Fruit fly (Drosophila melanogaster) whole organism, embryonic: ENCODE measurements around the gene mus201.

Experiments
- ATbp ChIP-seq: fragments of 200-800 bp; sonication (Bioruptor generic); optimal IDR thresholded peaks from 2 replicates; lab custom pipeline; 2017; ENCODE audit warnings: missing biosample characterization, mild to moderate bottlenecking, missing genetic modification characterization, missing genetic modification reagents
- Ada2b ChIP-seq: fragments of 200-800 bp; sonication (Bioruptor generic); IDR thresholded peaks from 2 replicates; pipeline ENCODE4 v1.3.6; 2022; ENCODE audit warnings: missing biosample characterization, missing genetic modification characterization
- CG10321 ChIP-seq: fragments of 200-800 bp; sonication (Bioruptor generic); IDR thresholded peaks from 2 replicates; pipeline ENCODE4 v1.3.6; 2022; ENCODE audit warnings: missing biosample characterization, missing genetic modification characterization
- CG10959 ChIP-seq: fragments of 200-800 bp; sonication (Bioruptor generic); IDR thresholded peaks from 2 replicates; pipeline ENCODE4 v1.3.6; 2022; ENCODE audit warnings: missing biosample characterization, missing genetic modification characterization
- CG12155 ChIP-seq: fragments of 200-800 bp; sonication (Bioruptor generic); optimal IDR thresholded peaks from 3 replicates; lab custom pipeline; 2016; ENCODE audit warnings: missing biosample characterization, missing genetic modification characterization
- CG13894 ChIP-seq: fragments of 200-800 bp; sonication (Bioruptor generic); optimal IDR thresholded peaks from 3 replicates; lab custom pipeline; 2018; ENCODE audit warnings: missing biosample characterization, mild to moderate bottlenecking, missing genetic modification characterization, moderate library complexity
- CG14710 ChIP-seq: fragments of 200-800 bp; sonication (Bioruptor generic); optimal IDR thresholded peaks from 3 replicates; lab custom pipeline; 2019; ENCODE audit warnings: missing biosample characterization, mild to moderate bottlenecking, missing genetic modification characterization, moderate library complexity
- CG14965 ChIP-seq: fragments of 200-800 bp; sonication (Bioruptor generic); optimal IDR thresholded peaks from 2 replicates; lab custom pipeline; 2016; ENCODE audit warnings: missing biosample characterization, missing genetic modification characterization, borderline replicate concordance
- CG15601 ChIP-seq: fragments of 200-800 bp; sonication (Bioruptor generic); optimal IDR thresholded peaks from 3 replicates; lab custom pipeline; 2019; ENCODE audit warnings: missing biosample characterization, mild to moderate bottlenecking, missing genetic modification characterization, moderate library complexity
- CG17361 ChIP-seq: fragments of 200-800 bp; sonication (Bioruptor generic); IDR thresholded peaks from 3 replicates; pipeline ENCODE4 v1.3.6; 2022; ENCODE audit warnings: missing biosample characterization, missing genetic modification characterization
- CG17829 ChIP-seq: fragments of 200-800 bp; optimal IDR thresholded peaks from 2 replicates; lab custom pipeline; 2019; ENCODE audit warnings: missing biosample characterization, mild to moderate bottlenecking, missing genetic modification characterization, moderate library complexity
- CG31224 ChIP-seq: fragments of 200-800 bp; sonication (Bioruptor generic); IDR thresholded peaks from 2 replicates; pipeline ENCODE4 v1.3.6; 2022; ENCODE audit warnings: missing biosample characterization, missing genetic modification characterization
- CG4707 ChIP-seq: fragments of 200-800 bp; sonication (Bioruptor generic); optimal IDR thresholded peaks from 2 replicates; lab custom pipeline; 2018; ENCODE audit warnings: missing biosample characterization, mild to moderate bottlenecking, missing genetic modification characterization, moderate library complexity
- CG7271 ChIP-seq: fragments of 200-800 bp; sonication (Bioruptor generic); optimal IDR thresholded peaks from 2 replicates; lab custom pipeline; 2018; ENCODE audit warnings: missing biosample characterization, mild to moderate bottlenecking, missing genetic modification characterization, moderate library complexity
- CG7839 ChIP-seq: fragments of 200-800 bp; sonication (Bioruptor generic); optimal IDR thresholded peaks from 3 replicates; lab custom pipeline; 2018; ENCODE audit warnings: missing biosample characterization, mild to moderate bottlenecking, missing genetic modification characterization, moderate library complexity
- CG8089 ChIP-seq: fragments of 200-800 bp; sonication (Bioruptor generic); optimal IDR thresholded peaks from 3 replicates; lab custom pipeline; 2016; ENCODE audit warnings: missing biosample characterization, missing genetic modification characterization
- CG8281 ChIP-seq: fragments of 200-800 bp; sonication (Bioruptor generic); optimal IDR thresholded peaks from 2 replicates; lab custom pipeline; 2018; ENCODE audit warnings: missing biosample characterization, mild to moderate bottlenecking, missing genetic modification characterization, moderate library complexity
- CG9727 ChIP-seq: fragments of 200-800 bp; sonication (Bioruptor generic); optimal IDR thresholded peaks from 3 replicates; lab custom pipeline; 2017; ENCODE audit warnings: missing biosample characterization, mild to moderate bottlenecking, missing genetic modification characterization
- Chrac-16 ChIP-seq: fragments of 200-800 bp; sonication (Bioruptor generic); optimal IDR thresholded peaks from 3 replicates; lab custom pipeline; 2016; ENCODE audit warnings: missing biosample characterization, missing genetic modification characterization
- Dp ChIP-seq: fragments of 200-800 bp; sonication (Bioruptor generic); optimal IDR thresholded peaks from 2 replicates; lab custom pipeline; 2018; ENCODE audit warnings: missing biosample characterization, mild to moderate bottlenecking, missing genetic modification characterization, moderate library complexity
- Dref ChIP-seq: fragments of 200-800 bp; sonication (Bioruptor generic); IDR thresholded peaks from 2 replicates; pipeline ENCODE4 v1.3.6; 2022; ENCODE audit warnings: missing biosample characterization, missing genetic modification characterization
- Fer1 ChIP-seq: fragments of 200-800 bp; sonication (Bioruptor generic); optimal IDR thresholded peaks from 2 replicates; lab custom pipeline; 2017; ENCODE audit warnings: missing biosample characterization, mild to moderate bottlenecking, missing genetic modification characterization
- Fer3 ChIP-seq: fragments of 200-800 bp; sonication (Bioruptor generic); optimal IDR thresholded peaks from 2 replicates; lab custom pipeline; 2018; ENCODE audit warnings: missing biosample characterization, mild to moderate bottlenecking, missing genetic modification characterization, moderate library complexity
- Hmx ChIP-seq: fragments of 200-800 bp; sonication (Bioruptor generic); optimal IDR thresholded peaks from 2 replicates; lab custom pipeline; 2016; ENCODE audit warnings: missing biosample characterization, missing genetic modification characterization
- Hr51 ChIP-seq, 2 experiments: fragments of 200-800 bp; sonication (Bioruptor generic); optimal IDR thresholded peaks; 2 replicates in 1 of 2; 3 replicates in 1 of 2; lab custom pipeline; 2016 to 2018; ENCODE audit warnings: missing biosample characterization in 2 of 2, missing genetic modification characterization in 2 of 2, mild to moderate bottlenecking in 1 of 2, moderate library complexity in 1 of 2
- Nf-YA ChIP-seq: fragments of 200-800 bp; sonication (Bioruptor generic); IDR thresholded peaks from 2 replicates; pipeline ENCODE4 v1.3.6; 2022; ENCODE audit warnings: missing biosample characterization, missing genetic modification characterization
- NfI ChIP-seq: fragments of 200-800 bp; sonication (Bioruptor generic); optimal IDR thresholded peaks from 3 replicates; lab custom pipeline; 2018; ENCODE audit warnings: missing biosample characterization, mild to moderate bottlenecking, missing genetic modification characterization, moderate library complexity
- Optix ChIP-seq: fragments of 200-800 bp; sonication (Bioruptor generic); IDR thresholded peaks from 3 replicates; pipeline ENCODE4 v1.3.6; 2022; ENCODE audit warnings: missing biosample characterization, missing genetic modification characterization
- PHDP ChIP-seq: fragments of 200-800 bp; sonication (Bioruptor generic); optimal IDR thresholded peaks from 3 replicates; lab custom pipeline; 2018; ENCODE audit warnings: missing biosample characterization, mild to moderate bottlenecking, missing genetic modification characterization, moderate library complexity
- Sry-β ChIP-seq: fragments of 200-800 bp; sonication (Bioruptor generic); optimal IDR thresholded peaks from 2 replicates; lab custom pipeline; 2018; ENCODE audit warnings: missing biosample characterization, mild to moderate bottlenecking, missing genetic modification characterization, moderate library complexity
- Sry-δ ChIP-seq: fragments of 200-800 bp; sonication (Bioruptor generic); optimal IDR thresholded peaks from 2 replicates; lab custom pipeline; 2016; ENCODE audit warnings: missing biosample characterization, missing genetic modification characterization
- TFAM ChIP-seq: fragments of 200-800 bp; sonication (Bioruptor generic); optimal IDR thresholded peaks from 2 replicates; lab custom pipeline; 2017; ENCODE audit warnings: missing biosample characterization, missing genetic modification characterization, inconsistent platforms
- Trl ChIP-seq, 3 experiments: fragments of >200 bp in 2 of 3; fragments of 200-800 bp in 1 of 3; sonication (Bioruptor generic) in 1 of 3; optimal IDR thresholded peaks; 2 replicates in 1 of 3; 3 replicates in 2 of 3; lab custom pipeline; 2016 to 2017; ENCODE audit warnings: missing biosample characterization in 1 of 3, missing genetic modification characterization in 1 of 3
- ab ChIP-seq: fragments of 200-800 bp; sonication (Bioruptor generic); optimal IDR thresholded peaks from 2 replicates; lab custom pipeline; 2016; ENCODE audit warnings: missing biosample characterization, missing genetic modification characterization
- btn ChIP-seq: fragments of 200-800 bp; sonication (Bioruptor generic); optimal IDR thresholded peaks from 2 replicates; lab custom pipeline; 2016; ENCODE audit warnings: missing biosample characterization, missing genetic modification characterization
- cwo ChIP-seq: fragments of 200-800 bp; sonication (Bioruptor generic); optimal IDR thresholded peaks from 3 replicates; lab custom pipeline; 2017; ENCODE audit warnings: missing biosample characterization, missing genetic modification characterization, mild to moderate bottlenecking, moderate library complexity, missing genetic modification reagents
- fd96Cb ChIP-seq: fragments of 200-800 bp; sonication (Bioruptor generic); optimal IDR thresholded peaks from 2 replicates; lab custom pipeline; 2018; ENCODE audit warnings: missing biosample characterization, mild to moderate bottlenecking, missing genetic modification characterization, moderate library complexity
- fru ChIP-seq: fragments of >200 bp; optimal IDR thresholded peaks from 2 replicates; lab custom pipeline; 2017
- her ChIP-seq: fragments of 200-800 bp; sonication (Bioruptor generic); optimal IDR thresholded peaks from 2 replicates; lab custom pipeline; 2016; ENCODE audit warnings: missing biosample characterization, missing genetic modification characterization
- jumu ChIP-seq: fragments of 200-800 bp; sonication (Bioruptor generic); optimal IDR thresholded peaks from 3 replicates; lab custom pipeline; 2016; ENCODE audit warnings: missing biosample characterization, missing genetic modification characterization
- lbe ChIP-seq: fragments of 200-800 bp; sonication (Bioruptor generic); optimal IDR thresholded peaks from 2 replicates; lab custom pipeline; 2016; ENCODE audit warnings: missing biosample characterization, mild to moderate bottlenecking, missing genetic modification characterization
- mam ChIP-seq: fragments of 200-800 bp; sonication (Bioruptor generic); optimal IDR thresholded peaks from 3 replicates; lab custom pipeline; 2016; ENCODE audit warnings: missing biosample characterization, missing genetic modification characterization
- org-1 ChIP-seq: fragments of 200-800 bp; sonication (Bioruptor generic); optimal IDR thresholded peaks from 2 replicates; lab custom pipeline; 2017; ENCODE audit warnings: missing biosample characterization, missing genetic modification characterization
- peb ChIP-seq: fragments of 200-800 bp; sonication (Bioruptor generic); IDR thresholded peaks from 2 replicates; pipeline ENCODE4 v1.3.6; 2022; ENCODE audit warnings: missing biosample characterization, missing genetic modification characterization
- pfk ChIP-seq: fragments of 200-800 bp; sonication (Bioruptor generic); optimal IDR thresholded peaks from 2 replicates; lab custom pipeline; 2018; ENCODE audit warnings: missing biosample characterization, mild to moderate bottlenecking, missing genetic modification characterization, moderate library complexity
- prd ChIP-seq, 3 experiments: fragments of >200 bp in 2 of 3; fragments of 200-800 bp in 1 of 3; sonication (Bioruptor generic) in 1 of 3; optimal IDR thresholded peaks in 2 of 3; IDR thresholded peaks in 1 of 3; 2 replicates in 2 of 3; 3 replicates in 1 of 3; pipeline versions ENCODE4 v1.3.6 to Lab custom; 2017 to 2022; ENCODE audit warnings: missing biosample characterization in 1 of 3, missing genetic modification characterization in 1 of 3
- tin ChIP-seq: fragments of 200-800 bp; sonication (Bioruptor generic); optimal IDR thresholded peaks from 3 replicates; lab custom pipeline; 2016; ENCODE audit warnings: missing biosample characterization, missing genetic modification characterization

Gene mus201

dm6 chr2L:8463144-8464106 is 25.5 kb downstream of the mus201 start, which contains the start of gene Agpat2 (continued):
- peak; percentile 76 for TF ChIP-seq Optix (GFP tag; lab: Robert Waterston, UW)
- TF ChIP-seq CG14710 (tag; lab: Kevin White, UChicago), result peak; percentile 85
- peak; percentile 19 for TF ChIP-seq TFAM (GFP tag; lab: Kevin White, UChicago)
- TF ChIP-seq CG9727 (GFP tag; lab: Kevin White, UChicago), result peak; percentile 83
- peak; percentile 90 for TF ChIP-seq CG7839 (tag; lab: Kevin White, UChicago)
- no peak for TF ChIP-seq prd (optimal IDR thresholded peaks at IDR 0.05; lab: Kevin White, UChicago)
- TF ChIP-seq prd (GFP tag; IDR thresholded peaks at IDR 0.05; lab: Robert Waterston, UW), result peak; percentile 80
- TF ChIP-seq Sry-δ (GFP tag; lab: Kevin White, UChicago), result peak; percentile 32
- peak; percentile 60 for TF ChIP-seq CG4707 (GFP tag; lab: Kevin White, UChicago)
- peak; percentile 43 for TF ChIP-seq CG7271 (tag; lab: Kevin White, UChicago)
- TF ChIP-seq CG14965, result no peak
- peak; percentile 56; the same call in 1 of the 2 replicates for TF ChIP-seq CG31224 (GFP tag; lab: Robert Waterston, UW)
- TF ChIP-seq CG12155 (GFP tag; lab: Kevin White, UChicago), result peak; percentile 70
- no peak for TF ChIP-seq CG10321
- peak; percentile 31 for TF ChIP-seq ab
- peak; percentile 23 for TF ChIP-seq Sry-β (GFP tag; lab: Kevin White, UChicago)
- TF ChIP-seq peb (GFP tag; lab: Robert Waterston, UW), result peak; percentile 51; the same call in 1 of the 2 replicates
- TF ChIP-seq fru (lab: Kevin White, UChicago), result no peak
- no peak for TF ChIP-seq Trl (optimal IDR thresholded peaks at IDR 0.05; lab: Kevin White, UChicago)
- peak; percentile 78 for TF ChIP-seq Trl (GFP tag; optimal IDR thresholded peaks at IDR 0.05; lab: Kevin White, UChicago)
- TF ChIP-seq CG8089 (GFP tag; lab: Kevin White, UChicago), result peak; percentile 77
- TF ChIP-seq NfI (GFP tag; lab: Kevin White, UChicago), result peak; percentile 79
- TF ChIP-seq Chrac-16 (GFP tag; lab: Kevin White, UChicago), result peak; percentile 84
- no peak for TF ChIP-seq Dref (GFP tag; lab: Robert Waterston, UW)
- peak; percentile 66 to 89 for TF ChIP-seq Hr51 (GFP tag; optimal IDR thresholded peaks at IDR 0.05; lab: Kevin White, UChicago)
- TF ChIP-seq CG8281 (tag; lab: Kevin White, UChicago), result peak; percentile 56
- TF ChIP-seq cwo, result peak; percentile 83
- TF ChIP-seq Nf-YA (GFP tag; lab: Robert Waterston, UW), result peak; percentile 61; the same call in 1 of the 2 replicates
- TF ChIP-seq PHDP, result peak; percentile 88
- TF ChIP-seq CG17829 (tag; lab: Kevin White, UChicago), result peak; percentile 79
- TF ChIP-seq Fer1 (GFP tag; lab: Kevin White, UChicago), result peak; percentile 90
- peak; percentile 53 for TF ChIP-seq lbe (GFP tag; lab: Kevin White, UChicago)
- peak; percentile 80 for TF ChIP-seq mam (GFP tag; lab: Kevin White, UChicago)
- TF ChIP-seq btn (GFP tag; lab: Kevin White, UChicago), result peak; percentile 63
- TF ChIP-seq CG10959, result peak; percentile 55
- TF ChIP-seq CG15601 (tag; lab: Kevin White, UChicago), result peak; percentile 82
- peak; percentile 81 for TF ChIP-seq tin (GFP tag; lab: Kevin White, UChicago)
- TF ChIP-seq pfk, result no peak
- peak; percentile 71 for TF ChIP-seq Ada2b (GFP tag; lab: Robert Waterston, UW)
- peak; percentile 87 for TF ChIP-seq CG17361 (GFP tag; lab: Robert Waterston, UW)
- peak; percentile 86 for TF ChIP-seq fd96Cb (tag; lab: Kevin White, UChicago)
- peak; percentile 57 for TF ChIP-seq her (GFP tag; lab: Kevin White, UChicago)
- peak; percentile 73 for TF ChIP-seq jumu (GFP tag; lab: Kevin White, UChicago)
- peak; percentile 82 for TF ChIP-seq ATbp
- peak; percentile 77 for TF ChIP-seq org-1
- TF ChIP-seq Dp (GFP tag; lab: Kevin White, UChicago), result no peak
- TF ChIP-seq CG13894 (tag; lab: Kevin White, UChicago), result peak; percentile 78
- TF ChIP-seq Hmx, result peak; percentile 39
- TF ChIP-seq Fer3 (tag; lab: Kevin White, UChicago), result peak; percentile 77
